Worm (Caenorhabditis elegans) whole organism, early embryonic: ENCODE data around the gene T28D6.4.

Experiments used
- B0310.2 ChIP-seq: sonication (generic microtip); optimal IDR thresholded peaks from 2 replicates; lab custom pipeline; 2016; ENCODE audit warnings: mild to moderate bottlenecking, missing genetic modification characterization, missing compliant biosample characterization
- F13C5.2 ChIP-seq: sonication (generic microtip); optimal IDR thresholded peaks from 2 replicates; lab custom pipeline; 2017; ENCODE audit warnings: mild to moderate bottlenecking, missing genetic modification characterization, inconsistent platforms, missing compliant biosample characterization
- aly-1 ChIP-seq: sonication (generic microtip); optimal IDR thresholded peaks from 2 replicates; lab custom pipeline; 2016; ENCODE audit warnings: missing genetic modification characterization, missing compliant biosample characterization
- ama-1 ChIP-seq: fragments of 150-350 bp; optimal IDR thresholded peaks from 2 replicates; lab custom pipeline; 2014
- ceh-13 ChIP-seq: fragments of 200-800 bp; sonication (Bioruptor generic); optimal IDR thresholded peaks from 2 replicates; lab custom pipeline; 2018; ENCODE audit warnings: mild to moderate bottlenecking, missing genetic modification characterization, missing compliant biosample characterization
- ceh-36 ChIP-seq: sonication (generic microtip); optimal IDR thresholded peaks from 2 replicates; lab custom pipeline; 2016; ENCODE audit warnings: missing genetic modification characterization, inconsistent platforms, missing compliant biosample characterization
- ets-7 ChIP-seq: sonication (generic microtip); optimal IDR thresholded peaks from 2 replicates; lab custom pipeline; 2016; ENCODE audit warnings: missing genotype, missing genetic modification characterization, missing compliant biosample characterization
- flt-1 ChIP-seq: fragments of 200-800 bp; sonication (Bioruptor generic); IDR thresholded peaks from 2 replicates; pipeline ENCODE4 v1.3.6; 2022; ENCODE audit warnings: missing genetic modification characterization, missing compliant biosample characterization
- hmbx-1 ChIP-seq: sonication (generic microtip); optimal IDR thresholded peaks from 2 replicates; lab custom pipeline; 2016; ENCODE audit warnings: mild to moderate bottlenecking, missing genetic modification characterization, missing compliant biosample characterization
- hmg-4 ChIP-seq: fragments of 200-800 bp; sonication (Bioruptor generic); optimal IDR thresholded peaks from 2 replicates; lab custom pipeline; 2018; ENCODE audit warnings: mild to moderate bottlenecking, missing genetic modification characterization, missing compliant biosample characterization
- hnd-1 ChIP-seq: sonication (generic microtip); optimal IDR thresholded peaks from 2 replicates; lab custom pipeline; 2016; ENCODE audit warnings: missing genetic modification characterization, missing compliant biosample characterization
- pes-1 ChIP-seq: fragments of 200-800 bp; sonication (Bioruptor generic); IDR thresholded peaks from 2 replicates; pipeline ENCODE4 v1.3.6; 2022; ENCODE audit warnings: missing genetic modification reagents, missing genetic modification characterization, missing compliant biosample characterization
- scrt-1 ChIP-seq: fragments of 200-800 bp; sonication (Bioruptor generic); IDR thresholded peaks from 2 replicates; pipeline ENCODE4 v1.3.6; 2022; ENCODE audit warnings: missing genetic modification characterization, missing compliant biosample characterization
- sea-1 ChIP-seq: fragments of 200-800 bp; sonication (Bioruptor generic); conservative IDR thresholded peaks from 2 replicates; pipeline ENCODE4 v1.3.6; 2022; ENCODE audit warnings: missing genetic modification characterization, missing compliant biosample characterization
- tbx-11 ChIP-seq: fragments of 200-800 bp; sonication (Bioruptor generic); IDR thresholded peaks from 2 replicates; pipeline ENCODE4 v1.3.6; 2022; ENCODE audit warnings: missing genetic modification characterization, missing compliant biosample characterization
- tbx-37 ChIP-seq: fragments of 200-800 bp; sonication (Bioruptor generic); conservative IDR thresholded peaks from 2 replicates; pipeline ENCODE4 v1.3.6; 2022; ENCODE audit warnings: missing genetic modification reagents, missing genetic modification characterization, missing compliant biosample characterization
- tra-4 ChIP-seq: sonication (generic microtip); optimal IDR thresholded peaks from 2 replicates; lab custom pipeline; 2017; ENCODE audit warnings: missing genetic modification characterization, missing compliant biosample characterization

T28D6.4 gene

ce11 chrIII:11350107-11350826, 10.0 kb upstream of the T28D6.4 start:
- TF ChIP-seq F13C5.2 (no peak), ceh-13 (GFP tag; lab: Kevin White, UChicago) (no peak), hmg-4 (no peak), sea-1 (no peak), ceh-36 (no peak), tbx-37 (GFP tag; lab: Robert Waterston, UW) (no peak), B0310.2 (tag; lab: Kevin White, UChicago) (no peak), hmbx-1 (tag; lab: Kevin White, UChicago) (no peak)

- TF ChIP-seq F13C5.2 (no peak), flt-1 (GFP tag; lab: Robert Waterston, UW) (peak; percentile 45; the same call in 1 of the 2 replicates), scrt-1 (GFP tag; lab: Robert Waterston, UW) (no peak), tbx-11 (peak; percentile 57; the same call in 1 of the 2 replicates), aly-1 (no peak), pes-1 (peak; percentile 63), ama-1 (lab: Kevin White, UChicago) (no peak), ets-7 (tag; lab: Kevin White, UChicago) (no peak), hmbx-1 (tag; lab: Kevin White, UChicago) (no peak), B0310.2 (tag; lab: Kevin White, UChicago) (no peak), tra-4 (no peak)
Observed at ce11 chrIII:11352840-11353239, 7.4 kb upstream of the T28D6.4 start.

- TF ChIP-seq ceh-13 (GFP tag; lab: Kevin White, UChicago): no peak
- no peak for TF ChIP-seq sea-1
- no peak for TF ChIP-seq tra-4
- 0 out of 2 replicates have a peak, but pooled peaks have one; percentile 8 for TF ChIP-seq flt-1 (GFP tag; lab: Robert Waterston, UW)
- no peak for TF ChIP-seq aly-1
- TF ChIP-seq ceh-36: no peak
- TF ChIP-seq tbx-11: peak; percentile 17; the same call in 1 of the 2 replicates
- TF ChIP-seq hnd-1 (tag; lab: Kevin White, UChicago): no peak
- TF ChIP-seq F13C5.2: no peak
- TF ChIP-seq pes-1: peak; percentile 66; the same call in 1 of the 2 replicates
- no peak for TF ChIP-seq scrt-1 (GFP tag; lab: Robert Waterston, UW)
- no peak for TF ChIP-seq hmg-4
- no peak for TF ChIP-seq B0310.2 (tag; lab: Kevin White, UChicago)
- no peak for TF ChIP-seq hmbx-1 (tag; lab: Kevin White, UChicago)
- 0 out of 2 replicates have a peak, but pooled peaks have one; percentile 41 for TF ChIP-seq tbx-37 (GFP tag; lab: Robert Waterston, UW)
- TF ChIP-seq ets-7 (tag; lab: Kevin White, UChicago): no peak
- TF ChIP-seq ama-1 (lab: Kevin White, UChicago): no peak
Observed at ce11 chrIII:11353499-11353898, 6.8 kb upstream of the T28D6.4 start.

ce11 chrIII:11355758-11356323, 4.4 kb upstream of the T28D6.4 start:
- TF ChIP-seq sea-1: no peak

- no peak for TF ChIP-seq tra-4
- TF ChIP-seq ama-1 (lab: Kevin White, UChicago): no peak
- no peak for TF ChIP-seq F13C5.2
- TF ChIP-seq sea-1: no peak
- no peak for TF ChIP-seq hmbx-1 (tag; lab: Kevin White, UChicago)
- TF ChIP-seq B0310.2 (tag; lab: Kevin White, UChicago): no peak
- TF ChIP-seq ets-7 (tag; lab: Kevin White, UChicago): no peak
- no peak for TF ChIP-seq pes-1
- no peak for TF ChIP-seq ceh-13 (GFP tag; lab: Kevin White, UChicago)
- no peak for TF ChIP-seq ceh-36
- TF ChIP-seq hmg-4: no peak
- no peak for TF ChIP-seq flt-1 (GFP tag; lab: Robert Waterston, UW)
- TF ChIP-seq tbx-37 (GFP tag; lab: Robert Waterston, UW): no peak
Observed at ce11 chrIII:11357418-11357817, 2.8 kb upstream of the T28D6.4 start.

- TF ChIP-seq B0310.2 (tag; lab: Kevin White, UChicago) (no peak), hnd-1 (tag; lab: Kevin White, UChicago) (no peak), hmbx-1 (tag; lab: Kevin White, UChicago) (no peak), tra-4 (no peak), ets-7 (tag; lab: Kevin White, UChicago) (no peak), tbx-37 (GFP tag; lab: Robert Waterston, UW) (no peak), scrt-1 (GFP tag; lab: Robert Waterston, UW) (no peak), ceh-13 (GFP tag; lab: Kevin White, UChicago) (no peak), pes-1 (no peak)
Observed at ce11 chrIII:11358273-11358672, 2.0 kb upstream of the T28D6.4 start.

- TF ChIP-seq ama-1 (lab: Kevin White, UChicago) (no peak), scrt-1 (GFP tag; lab: Robert Waterston, UW) (no peak), tra-4 (no peak), ceh-36 (no peak), hnd-1 (tag; lab: Kevin White, UChicago) (no peak), sea-1 (no peak), tbx-11 (no peak)
Observed at ce11 chrIII:11359422-11359821, 834 bp upstream of the T28D6.4 start.

- TF ChIP-seq B0310.2 (tag; lab: Kevin White, UChicago): no peak
- no peak for TF ChIP-seq hmbx-1 (tag; lab: Kevin White, UChicago)
- TF ChIP-seq sea-1: no peak
- no peak for TF ChIP-seq flt-1 (GFP tag; lab: Robert Waterston, UW)
- no peak for TF ChIP-seq ets-7 (tag; lab: Kevin White, UChicago)
- TF ChIP-seq tra-4: no peak
- TF ChIP-seq scrt-1 (GFP tag; lab: Robert Waterston, UW): no peak
- no peak for TF ChIP-seq ama-1 (lab: Kevin White, UChicago)
- TF ChIP-seq ceh-36: no peak
- TF ChIP-seq aly-1: no peak
- no peak for TF ChIP-seq pes-1
- no peak for TF ChIP-seq F13C5.2
- TF ChIP-seq tbx-11: no peak
- no peak for TF ChIP-seq ceh-13 (GFP tag; lab: Kevin White, UChicago)
- TF ChIP-seq hnd-1 (tag; lab: Kevin White, UChicago): no peak
- no peak for TF ChIP-seq hmg-4
- no peak for TF ChIP-seq tbx-37 (GFP tag; lab: Robert Waterston, UW)
Observed at ce11 chrIII:11361394-11361793, 1.1 kb downstream of the T28D6.4 start.
